In genomic region chr3R:11758507-11759184, dm6 we compare ENCODE assay signal across 5 fruit fly cellular contexts.
TF ChIP-seq lines count a peak whose summit lies in the region.

No protein-coding gene starts in this region.

- no peak for TF ChIP-seq CTCF in whole organism, embryonic (GFP tag; optimal IDR thresholded peaks at IDR 0.05; lab: Kevin White, UChicago)

TF ChIP-seq in whole organism, adult, 20 proteins besides CTCF, POLR2A, EP300 and RAD21 (continues in another document):
- TF ChIP-seq pad (GFP tag; optimal IDR thresholded peaks at IDR 0.05; lab: Kevin White, UChicago) (no peak), kay (GFP tag; lab: Kevin White, UChicago; ENCODE audit: borderline replicate concordance) (peak; percentile 94), CG7045 (GFP tag; optimal IDR thresholded peaks at IDR 0.05; lab: Kevin White, UChicago) (peak; percentile 37), toe (GFP tag; optimal IDR thresholded peaks at IDR 0.05; lab: Kevin White, UChicago) (no peak), CG5204 (GFP tag; optimal IDR thresholded peaks at IDR 0.05; lab: Kevin White, UChicago) (no peak), CG11617 (GFP tag; optimal IDR thresholded peaks at IDR 0.05; lab: Kevin White, UChicago) (peak; percentile 75), Mnt (GFP tag; optimal IDR thresholded peaks at IDR 0.05; lab: Kevin White, UChicago) (no peak), cnc (optimal IDR thresholded peaks at IDR 0.05; lab: Kevin White, UChicago) (no peak), CG1620 (GFP tag; optimal IDR thresholded peaks at IDR 0.05; lab: Kevin White, UChicago) (no peak), Clk (GFP tag; optimal IDR thresholded peaks at IDR 0.05; lab: Kevin White, UChicago) (no peak), CG14711 (tag; optimal IDR thresholded peaks at IDR 0.05; lab: Kevin White, UChicago) (no peak), Crg-1 (GFP tag; optimal IDR thresholded peaks at IDR 0.05; lab: Kevin White, UChicago) (peak; percentile 22), bab1 (GFP tag; optimal IDR thresholded peaks at IDR 0.05; lab: Kevin White, UChicago) (no peak), CG12768 (GFP tag; optimal IDR thresholded peaks at IDR 0.05; lab: Kevin White, UChicago) (peak; percentile 60), ovo (GFP tag; optimal IDR thresholded peaks at IDR 0.05; lab: Kevin White, UChicago) (peak; percentile 8), cic (GFP tag; optimal IDR thresholded peaks at IDR 0.05; lab: Kevin White, UChicago) (no peak), tj (GFP tag; optimal IDR thresholded peaks at IDR 0.05; lab: Kevin White, UChicago) (peak; percentile 71), CG33017 (tag; optimal IDR thresholded peaks at IDR 0.05; lab: Kevin White, UChicago) (no peak), Hr96 (GFP tag; optimal IDR thresholded peaks at IDR 0.05; lab: Kevin White, UChicago) (no peak)

TF ChIP-seq in whole organism, embryonic, 481 proteins besides CTCF, POLR2A, EP300 and RAD21 (continues in another document):
- TF ChIP-seq CG12769 (tag; optimal IDR thresholded peaks at IDR 0.05; lab: Kevin White, UChicago) = peak; percentile 41
- peak; percentile 32 for TF ChIP-seq grau (tag; optimal IDR thresholded peaks at IDR 0.05; lab: Kevin White, UChicago)
- TF ChIP-seq Vsx1 (GFP tag; optimal IDR thresholded peaks at IDR 0.05; lab: Kevin White, UChicago) = no peak
- peak; percentile 94 for TF ChIP-seq cg (GFP tag; optimal IDR thresholded peaks at IDR 0.05; lab: Kevin White, UChicago)
- TF ChIP-seq lbe (GFP tag; optimal IDR thresholded peaks at IDR 0.05; lab: Kevin White, UChicago) = peak; percentile 58
- TF ChIP-seq CoRest (tag; optimal IDR thresholded peaks at IDR 0.05; lab: Kevin White, UChicago) = peak; percentile 43
- TF ChIP-seq CG15479 (GFP tag; optimal IDR thresholded peaks at IDR 0.05; lab: Kevin White, UChicago) = peak; percentile 93
- peak; percentile 2 for TF ChIP-seq gro (GFP tag; optimal IDR thresholded peaks at IDR 0.05; lab: Kevin White, UChicago)
- TF ChIP-seq CG18262 (tag; optimal IDR thresholded peaks at IDR 0.05; lab: Kevin White, UChicago) = peak; percentile 19
- no peak for TF ChIP-seq Dref (GFP tag; IDR thresholded peaks at IDR 0.05; lab: Robert Waterston, UW)
- peak; percentile 6 for TF ChIP-seq Ssrp (tag; optimal IDR thresholded peaks at IDR 0.05; lab: Kevin White, UChicago)
- peak; percentile 0 for TF ChIP-seq ash1 (GFP tag; optimal IDR thresholded peaks at IDR 0.05; lab: Kevin White, UChicago)
- peak; percentile 4 for TF ChIP-seq ind (GFP tag; optimal IDR thresholded peaks at IDR 0.05; lab: Kevin White, UChicago)
- peak; percentile 18 for TF ChIP-seq CG8924 (tag; optimal IDR thresholded peaks at IDR 0.05; lab: Kevin White, UChicago)
- TF ChIP-seq sd (tag; optimal IDR thresholded peaks at IDR 0.05; lab: Kevin White, UChicago) = peak; percentile 63
- TF ChIP-seq schlank (tag; optimal IDR thresholded peaks at IDR 0.05; lab: Kevin White, UChicago) = no peak
- TF ChIP-seq CG6765 (GFP tag; optimal IDR thresholded peaks at IDR 0.05; lab: Kevin White, UChicago) = peak; percentile 21
- TF ChIP-seq zen2 (GFP tag; IDR thresholded peaks at IDR 0.05; lab: Robert Waterston, UW; ENCODE audit: partially characterized antibody) = no peak
- TF ChIP-seq CG12391 (tag; optimal IDR thresholded peaks at IDR 0.05; lab: Kevin White, UChicago) = peak; percentile 13

TF ChIP-seq in whole organism, prepupa, 60 proteins besides CTCF, POLR2A, EP300 and RAD21 (continues in another document):
- TF ChIP-seq CG10669 (GFP tag; optimal IDR thresholded peaks at IDR 0.05; lab: Kevin White, UChicago) = no peak
- TF ChIP-seq Eip78C (GFP tag; lab: Kevin White, UChicago) = peak; percentile 89
- TF ChIP-seq ss (GFP tag; optimal IDR thresholded peaks at IDR 0.05; lab: Kevin White, UChicago) = peak; percentile 40 to 46
- TF ChIP-seq net (GFP tag; optimal IDR thresholded peaks at IDR 0.05; lab: Kevin White, UChicago) = peak; percentile 17
- TF ChIP-seq CG11902 (GFP tag; optimal IDR thresholded peaks at IDR 0.05; lab: Kevin White, UChicago) = no peak
- no peak for TF ChIP-seq CG9139 (GFP tag; optimal IDR thresholded peaks at IDR 0.05; lab: Kevin White, UChicago)
- TF ChIP-seq spab (GFP tag; optimal IDR thresholded peaks at IDR 0.05; lab: Kevin White, UChicago) = no peak
- peak; percentile 87 for TF ChIP-seq svp (GFP tag; lab: Kevin White, UChicago)
- TF ChIP-seq CG6276 (GFP tag; optimal IDR thresholded peaks at IDR 0.05; lab: Kevin White, UChicago) = peak; percentile 53
- TF ChIP-seq CG7368 (GFP tag; optimal IDR thresholded peaks at IDR 0.05; lab: Kevin White, UChicago) = peak; percentile 38
- TF ChIP-seq Sox14 (GFP tag; optimal IDR thresholded peaks at IDR 0.05; lab: Kevin White, UChicago) = no peak
- TF ChIP-seq pdm3 (GFP tag; optimal IDR thresholded peaks at IDR 0.05; lab: Kevin White, UChicago) = peak; percentile 40
- TF ChIP-seq CG6854 (GFP tag; optimal IDR thresholded peaks at IDR 0.05; lab: Kevin White, UChicago) = no peak
- peak; percentile 56 for TF ChIP-seq Eip75B (GFP tag; optimal IDR thresholded peaks at IDR 0.05; lab: Kevin White, UChicago)
- peak; percentile 49 for TF ChIP-seq Hr39 (GFP tag; optimal IDR thresholded peaks at IDR 0.05; lab: Kevin White, UChicago)
- TF ChIP-seq Eip93F (GFP tag; optimal IDR thresholded peaks at IDR 0.05; lab: Kevin White, UChicago) = no peak
- peak; percentile 18 for TF ChIP-seq vri (GFP tag; optimal IDR thresholded peaks at IDR 0.05; lab: Kevin White, UChicago)
- TF ChIP-seq esn (GFP tag; optimal IDR thresholded peaks at IDR 0.05; lab: Kevin White, UChicago) = peak; percentile 74
- peak; percentile 9 for TF ChIP-seq CG8632 (GFP tag; optimal IDR thresholded peaks at IDR 0.05; lab: Kevin White, UChicago)
- TF ChIP-seq salr (GFP tag; optimal IDR thresholded peaks at IDR 0.05; lab: Kevin White, UChicago) = peak in 1 of 2 experiments; percentile 31

TF ChIP-seq in whole organism, pupa, 21 proteins besides CTCF, POLR2A, EP300 and RAD21:
- TF ChIP-seq fd96Ca (GFP tag; IDR thresholded peaks at IDR 0.05; lab: Robert Waterston, UW) (no peak), gl (tag; optimal IDR thresholded peaks at IDR 0.05; lab: Kevin White, UChicago) (no peak), CG15710 (tag; optimal IDR thresholded peaks at IDR 0.05; lab: Kevin White, UChicago) (peak; percentile 15), CG10348 (GFP tag; IDR thresholded peaks at IDR 0.05; lab: Robert Waterston, UW) (no peak), CG32121 (GFP tag; IDR thresholded peaks at IDR 0.05; lab: Robert Waterston, UW) (no peak), Snoo (tag; optimal IDR thresholded peaks at IDR 0.05; lab: Kevin White, UChicago) (peak; percentile 4), Ets98B (GFP tag; IDR thresholded peaks at IDR 0.05; lab: Robert Waterston, UW) (no peak), CG14655 (GFP tag; optimal IDR thresholded peaks at IDR 0.05; lab: Kevin White, UChicago) (peak; percentile 9), Pif1B (GFP tag; optimal IDR thresholded peaks at IDR 0.05; lab: Kevin White, UChicago) (peak; percentile 40), CG8159 (tag; optimal IDR thresholded peaks at IDR 0.05; lab: Kevin White, UChicago) (peak; percentile 53), D1 (tag; optimal IDR thresholded peaks at IDR 0.05; lab: Kevin White, UChicago) (peak; percentile 32), CG13204 (GFP tag; optimal IDR thresholded peaks at IDR 0.05; lab: Kevin White, UChicago) (peak; percentile 28), EcR (GFP tag; optimal IDR thresholded peaks at IDR 0.05; lab: Kevin White, UChicago) (no peak), CG8301 (tag; optimal IDR thresholded peaks at IDR 0.05; lab: Kevin White, UChicago) (peak; percentile 23), Pif1A (GFP tag; optimal IDR thresholded peaks at IDR 0.05; lab: Kevin White, UChicago) (peak; percentile 37), CG4496 (GFP tag; IDR thresholded peaks at IDR 0.05; lab: Robert Waterston, UW) (no peak)

TF ChIP-seq in whole organism, wandering third instar larva, 38 proteins besides CTCF, POLR2A, EP300 and RAD21 (continues in another document):
- no peak for TF ChIP-seq sv (GFP tag; optimal IDR thresholded peaks at IDR 0.05; lab: Kevin White, UChicago)
- TF ChIP-seq dl (GFP tag; optimal IDR thresholded peaks at IDR 0.05; lab: Kevin White, UChicago; ENCODE audit: insufficient read depth in 1 of 2, partially characterized antibody in 2 of 2) = peak; percentile 16 to 67
- TF ChIP-seq dsf (GFP tag; optimal IDR thresholded peaks at IDR 0.05; lab: Kevin White, UChicago; ENCODE audit: borderline replicate concordance) = no peak
- no peak for TF ChIP-seq pan (optimal IDR thresholded peaks at IDR 0.05; lab: Kevin White, UChicago)
- TF ChIP-seq CrebA (GFP tag; optimal IDR thresholded peaks at IDR 0.05; lab: Kevin White, UChicago; ENCODE audit: borderline replicate concordance) = no peak
- no peak for TF ChIP-seq lola (GFP tag; optimal IDR thresholded peaks at IDR 0.05; lab: Kevin White, UChicago)
- TF ChIP-seq foxo (GFP tag; optimal IDR thresholded peaks at IDR 0.05; lab: Kevin White, UChicago) = peak in 1 of 2 experiments; percentile 58
- TF ChIP-seq jim (GFP tag; optimal IDR thresholded peaks at IDR 0.05; lab: Kevin White, UChicago) = no peak
- no peak for TF ChIP-seq Mio (GFP tag; optimal IDR thresholded peaks at IDR 0.05; lab: Kevin White, UChicago)
- TF ChIP-seq fru (GFP tag; optimal IDR thresholded peaks at IDR 0.05; lab: Kevin White, UChicago) = peak; percentile 84
- TF ChIP-seq GATAd (GFP tag; optimal IDR thresholded peaks at IDR 0.05; lab: Kevin White, UChicago) = no peak
- TF ChIP-seq OdsH (GFP tag; optimal IDR thresholded peaks at IDR 0.05; lab: Kevin White, UChicago) = peak; percentile 43
- TF ChIP-seq Hr83 (GFP tag; optimal IDR thresholded peaks at IDR 0.05; lab: Kevin White, UChicago; ENCODE audit: poor library complexity, severe bottlenecking) = peak; percentile 11
- TF ChIP-seq h (GFP tag; optimal IDR thresholded peaks at IDR 0.05; lab: Kevin White, UChicago) = peak; percentile 16
- no peak for TF ChIP-seq Rel (GFP tag; optimal IDR thresholded peaks at IDR 0.05; lab: Kevin White, UChicago)
- no peak for TF ChIP-seq Rel (tag; optimal IDR thresholded peaks at IDR 0.05; lab: Kevin White, UChicago)
- TF ChIP-seq Jra (GFP tag; optimal IDR thresholded peaks at IDR 0.05; lab: Kevin White, UChicago) = no peak
- peak; percentile 22 for TF ChIP-seq Hnf4 (GFP tag; optimal IDR thresholded peaks at IDR 0.05; lab: Kevin White, UChicago)
- TF ChIP-seq Dfd (GFP tag; optimal IDR thresholded peaks at IDR 0.05; lab: Kevin White, UChicago) = no peak
- no peak for TF ChIP-seq Abd-B (GFP tag; optimal IDR thresholded peaks at IDR 0.05; lab: Kevin White, UChicago)
- no peak for TF ChIP-seq br (GFP tag; optimal IDR thresholded peaks at IDR 0.05; lab: Kevin White, UChicago)
- peak; percentile 56 for TF ChIP-seq sage (GFP tag; optimal IDR thresholded peaks at IDR 0.05; lab: Kevin White, UChicago)
- no peak for TF ChIP-seq CG9705 (GFP tag; optimal IDR thresholded peaks at IDR 0.05; lab: Kevin White, UChicago)
- no peak for TF ChIP-seq CG32264 (GFP tag; optimal IDR thresholded peaks at IDR 0.05; lab: Kevin White, UChicago)
- TF ChIP-seq woc (GFP tag; optimal IDR thresholded peaks at IDR 0.05; lab: Kevin White, UChicago) = peak; percentile 73
- peak; percentile 45 for TF ChIP-seq psq (GFP tag; optimal IDR thresholded peaks at IDR 0.05; lab: Kevin White, UChicago)
- peak; percentile 43 for TF ChIP-seq ey (GFP tag; optimal IDR thresholded peaks at IDR 0.05; lab: Kevin White, UChicago)
- no peak for TF ChIP-seq Vsx2 (GFP tag; optimal IDR thresholded peaks at IDR 0.05; lab: Kevin White, UChicago; ENCODE audit: partially characterized antibody)
